Worm (Caenorhabditis elegans) whole organism, L4 larva: ENCODE measurements around the gene clec-222.

ENCODE experiments used
- F37D6.2 ChIP-seq: sonication (generic microtip); optimal IDR thresholded peaks from 2 replicates; lab custom pipeline; 2016; ENCODE audit warnings: mild to moderate bottlenecking, missing genetic modification characterization, missing compliant biosample characterization
- R02D3.7 ChIP-seq: fragments of 150-350 bp; sonication (generic microtip); optimal IDR thresholded peaks from 3 replicates; lab custom pipeline; 2014; ENCODE audit warnings: missing biosample characterization, missing genetic modification characterization
- aha-1 ChIP-seq: fragments of 150-350 bp; peaks from one replicate; lab custom pipeline; 2014; ENCODE audit warnings: missing biosample characterization, missing genetic modification characterization
- ama-1 ChIP-seq: fragments of 150-350 bp; optimal IDR thresholded peaks from 2 replicates; lab custom pipeline; 2014; ENCODE audit warnings: inconsistent platforms, mixed read lengths
- ceh-28 ChIP-seq: fragments of 150-350 bp; optimal IDR thresholded peaks from 2 replicates; lab custom pipeline; 2014; ENCODE audit warnings: missing biosample characterization, missing genetic modification reagents, missing genetic modification characterization
- ceh-32 ChIP-seq: sonication (generic microtip); optimal IDR thresholded peaks from 2 replicates; lab custom pipeline; 2016; ENCODE audit warnings: mild to moderate bottlenecking, missing genetic modification characterization, missing compliant biosample characterization; ENCODE audit not compliant: poor library complexity
- ceh-44 ChIP-seq: fragments of 200-800 bp; sonication (Bioruptor generic); IDR thresholded peaks from 2 replicates; pipeline ENCODE4 v1.3.6; 2022; ENCODE audit warnings: missing genetic modification reagents, missing genetic modification characterization, missing compliant biosample characterization
- ces-1 ChIP-seq: fragments of 150-350 bp; sonication (generic microtip); optimal IDR thresholded peaks from 4 replicates; lab custom pipeline; 2014; ENCODE audit warnings: missing biosample characterization, missing genetic modification reagents, missing genetic modification characterization
- daf-19 ChIP-seq: fragments of 200-800 bp; sonication (Bioruptor generic); conservative IDR thresholded peaks from 2 replicates; pipeline ENCODE4 v1.3.6; 2022; ENCODE audit warnings: missing genetic modification characterization, missing compliant biosample characterization
- dmd-6 ChIP-seq: fragments of 200-800 bp; sonication (Bioruptor generic); IDR thresholded peaks from 2 replicates; pipeline ENCODE4 v1.3.6; 2022; ENCODE audit warnings: missing genetic modification reagents, missing genetic modification characterization, missing compliant biosample characterization
- dmd-8 ChIP-seq: fragments of 200-800 bp; sonication (Bioruptor generic); IDR thresholded peaks from 2 replicates; pipeline ENCODE4 v1.3.6; 2022; ENCODE audit warnings: missing genetic modification characterization, missing compliant biosample characterization
- egl-27 ChIP-seq: sonication (generic microtip); optimal IDR thresholded peaks from 3 replicates; lab custom pipeline; 2017; ENCODE audit warnings: missing biosample characterization, missing genetic modification reagents, missing genetic modification characterization
- egl-43 ChIP-seq: fragments of 200-800 bp; sonication (Bioruptor generic); IDR thresholded peaks from 2 replicates; pipeline ENCODE4 v1.3.6; 2022; ENCODE audit warnings: missing genetic modification reagents, missing genetic modification characterization, missing compliant biosample characterization
- fkh-10 ChIP-seq: fragments of 150-350 bp; optimal IDR thresholded peaks from 2 replicates; lab custom pipeline; 2014; ENCODE audit warnings: missing biosample characterization, missing genetic modification reagents, missing genetic modification characterization
- fos-1 ChIP-seq: fragments of 150-350 bp; optimal IDR thresholded peaks from 2 replicates; lab custom pipeline; 2014; ENCODE audit warnings: missing biosample characterization, missing genetic modification characterization
- gei-8 ChIP-seq: fragments of 200-800 bp; sonication (Bioruptor generic); optimal IDR thresholded peaks from 2 replicates; lab custom pipeline; 2018; ENCODE audit warnings: mild to moderate bottlenecking, missing genetic modification characterization, missing compliant biosample characterization
- hif-1 ChIP-seq, 2 experiments: sonication (generic microtip); optimal IDR thresholded peaks; 2 replicates each; lab custom pipeline; 2016 to 2017; ENCODE audit warnings: missing compliant biosample characterization in 2 of 2, missing genetic modification characterization in 2 of 2, missing genetic modification reagents in 2 of 2, missing genotype in 2 of 2, mild to moderate bottlenecking in 1 of 2
- hmg-1.1 ChIP-seq: fragments of 200-800 bp; sonication (Bioruptor generic); IDR thresholded peaks from 2 replicates; pipeline ENCODE4 v1.3.6; 2022; ENCODE audit warnings: missing genetic modification reagents, missing genetic modification characterization, missing compliant biosample characterization
- lin-13 ChIP-seq: fragments of 150-350 bp; optimal IDR thresholded peaks from 2 replicates; lab custom pipeline; 2014; ENCODE audit warnings: missing biosample characterization, missing genetic modification reagents, missing genetic modification characterization
- lin-38 ChIP-seq: fragments of 200-800 bp; sonication (Bioruptor generic); IDR thresholded peaks from 2 replicates; pipeline ENCODE4 v1.3.6; 2022; ENCODE audit warnings: missing genetic modification reagents, missing genetic modification characterization, missing compliant biosample characterization
- lir-3 ChIP-seq: sonication (generic microtip); optimal IDR thresholded peaks from 2 replicates; lab custom pipeline; 2016; ENCODE audit warnings: mild to moderate bottlenecking, missing genetic modification characterization, missing compliant biosample characterization
- mep-1 ChIP-seq: fragments of 150-350 bp; sonication (generic microtip); optimal IDR thresholded peaks from 3 replicates; lab custom pipeline; 2014; ENCODE audit warnings: missing biosample characterization, missing genetic modification characterization
- mxl-3 ChIP-seq: fragments of 200-800 bp; sonication (Bioruptor generic); optimal IDR thresholded peaks from 2 replicates; lab custom pipeline; 2018; ENCODE audit warnings: mild to moderate bottlenecking, missing genetic modification characterization, missing compliant biosample characterization
- nhr-10 ChIP-seq: fragments of 150-350 bp; optimal IDR thresholded peaks from 2 replicates; lab custom pipeline; 2014; ENCODE audit warnings: missing biosample characterization, missing genetic modification characterization
- nhr-11 ChIP-seq: fragments of 150-350 bp; optimal IDR thresholded peaks from 2 replicates; lab custom pipeline; 2014; ENCODE audit warnings: missing biosample characterization, missing genetic modification characterization
- nhr-111 ChIP-seq: fragments of 200-800 bp; sonication (Bioruptor generic); optimal IDR thresholded peaks from 2 replicates; lab custom pipeline; 2018; ENCODE audit warnings: mild to moderate bottlenecking, missing genetic modification characterization, missing compliant biosample characterization
- nhr-28 ChIP-seq: fragments of 150-350 bp; optimal IDR thresholded peaks from 2 replicates; lab custom pipeline; 2014; ENCODE audit warnings: missing biosample characterization, missing genetic modification characterization
- nhr-48 ChIP-seq: sonication (generic microtip); optimal IDR thresholded peaks from 2 replicates; lab custom pipeline; 2016; ENCODE audit warnings: mild to moderate bottlenecking, missing genetic modification characterization, missing compliant biosample characterization
- nhr-6 ChIP-seq: fragments of 150-350 bp; optimal IDR thresholded peaks from 2 replicates; lab custom pipeline; 2014; ENCODE audit warnings: missing biosample characterization, missing genetic modification characterization
- php-3 ChIP-seq: fragments of 200-800 bp; sonication (Bioruptor generic); IDR thresholded peaks from 2 replicates; pipeline ENCODE4 v1.3.6; 2022; ENCODE audit warnings: missing genetic modification reagents, missing genetic modification characterization, missing compliant biosample characterization
- rbr-2 ChIP-seq: sonication (generic microtip); optimal IDR thresholded peaks from 2 replicates; lab custom pipeline; 2016; ENCODE audit warnings: missing genotype, missing genetic modification characterization, missing compliant biosample characterization
- set-16 ChIP-seq: fragments of 200-800 bp; sonication (Bioruptor generic); IDR thresholded peaks from 2 replicates; pipeline ENCODE4 v1.3.6; 2022; ENCODE audit warnings: missing genetic modification reagents, missing genetic modification characterization, missing compliant biosample characterization
- skn-1 ChIP-seq: fragments of 150-350 bp; optimal IDR thresholded peaks from 2 replicates; lab custom pipeline; 2014; ENCODE audit warnings: missing biosample characterization, missing genetic modification characterization
- snpc-4 ChIP-seq: fragments of 150-350 bp; optimal IDR thresholded peaks from 2 replicates; lab custom pipeline; 2014; ENCODE audit warnings: missing biosample characterization, missing genetic modification characterization
- unc-130 ChIP-seq: sonication (generic microtip); optimal IDR thresholded peaks from 2 replicates; lab custom pipeline; 2016; ENCODE audit warnings: missing genetic modification reagents, missing genetic modification characterization, missing compliant biosample characterization
- unc-39 ChIP-seq: sonication (generic microtip); optimal IDR thresholded peaks from 2 replicates; lab custom pipeline; 2017; ENCODE audit warnings: missing biosample characterization, missing genetic modification characterization
- unc-62 ChIP-seq, 3 experiments: fragments of 150-350 bp in 1 of 3; sonication (generic microtip); optimal IDR thresholded peaks in 2 of 3; peaks in 1 of 3; 1 replicate in 1 of 3; 2 replicates in 2 of 3; lab custom pipeline; 2014 to 2017; ENCODE audit warnings: missing biosample characterization in 3 of 3, missing genetic modification characterization in 3 of 3, missing genetic modification reagents in 3 of 3, missing genotype in 1 of 3
- vab-7 ChIP-seq: fragments of 200-800 bp; sonication (Bioruptor generic); IDR thresholded peaks from 2 replicates; pipeline ENCODE4 v1.3.6; 2022; ENCODE audit warnings: missing genetic modification reagents, missing genetic modification characterization, missing compliant biosample characterization
- zag-1 ChIP-seq: fragments of 150-350 bp; optimal IDR thresholded peaks from 2 replicates; lab custom pipeline; 2014; ENCODE audit warnings: missing biosample characterization, missing genetic modification characterization

Gene clec-222

ce11 chrV:11314025-11314880 is 43.1 kb downstream of the clec-222 start (continued):
- TF ChIP-seq ceh-44 (GFP tag; lab: Robert Waterston, UW): peak; percentile 98
- peak; percentile 79 for TF ChIP-seq nhr-48 (tag; lab: Kevin White, UChicago)
- TF ChIP-seq skn-1: no peak
- peak in 1 of 2 experiments; percentile 82 for TF ChIP-seq hif-1 (tag; optimal IDR thresholded peaks at IDR 0.05; lab: Kevin White, UChicago)
- no peak for TF ChIP-seq fos-1
- no peak for TF ChIP-seq ceh-28
- TF ChIP-seq nhr-11 (tag; lab: Kevin White, UChicago): peak; percentile 57
- peak; percentile 84 for TF ChIP-seq nhr-6
- TF ChIP-seq lin-38 (GFP tag; lab: Robert Waterston, UW): peak; percentile 92
- peak; percentile 54 for TF ChIP-seq ceh-32 (tag; lab: Kevin White, UChicago)
- TF ChIP-seq egl-43 (GFP tag; lab: Robert Waterston, UW): peak; percentile 100
- TF ChIP-seq dmd-6 (GFP tag; lab: Robert Waterston, UW): peak; percentile 89
- TF ChIP-seq snpc-4 (tag; lab: Kevin White, UChicago): no peak
- peak; percentile 78 for TF ChIP-seq nhr-28 (tag; lab: Kevin White, UChicago)
- TF ChIP-seq unc-39: no peak
- peak; percentile 98 for TF ChIP-seq daf-19 (GFP tag; lab: Robert Waterston, UW)
- no peak for TF ChIP-seq fkh-10 (GFP tag; lab: Kevin White, UChicago)
- TF ChIP-seq gei-8 (GFP tag; lab: Kevin White, UChicago): peak; percentile 99
- peak; percentile 76 for TF ChIP-seq nhr-10 (tag; lab: Kevin White, UChicago)
- peak in 1 of 2 experiments; percentile 84 for TF ChIP-seq unc-62 (GFP tag; optimal IDR thresholded peaks at IDR 0.05 in 1 of 2; lab: Kevin White, UChicago)
- TF ChIP-seq unc-62 (tag; optimal IDR thresholded peaks at IDR 0.05; lab: Kevin White, UChicago): peak; percentile 65
- TF ChIP-seq egl-27 (tag; lab: Kevin White, UChicago): no peak
- peak; percentile 98 for TF ChIP-seq nhr-111 (GFP tag; lab: Kevin White, UChicago)
- TF ChIP-seq rbr-2 (tag; lab: Kevin White, UChicago): peak; percentile 90
- TF ChIP-seq vab-7 (GFP tag; lab: Robert Waterston, UW): peak; percentile 98
- peak; percentile 93 for TF ChIP-seq hmg-1.1 (GFP tag; lab: Robert Waterston, UW)

DNA sequence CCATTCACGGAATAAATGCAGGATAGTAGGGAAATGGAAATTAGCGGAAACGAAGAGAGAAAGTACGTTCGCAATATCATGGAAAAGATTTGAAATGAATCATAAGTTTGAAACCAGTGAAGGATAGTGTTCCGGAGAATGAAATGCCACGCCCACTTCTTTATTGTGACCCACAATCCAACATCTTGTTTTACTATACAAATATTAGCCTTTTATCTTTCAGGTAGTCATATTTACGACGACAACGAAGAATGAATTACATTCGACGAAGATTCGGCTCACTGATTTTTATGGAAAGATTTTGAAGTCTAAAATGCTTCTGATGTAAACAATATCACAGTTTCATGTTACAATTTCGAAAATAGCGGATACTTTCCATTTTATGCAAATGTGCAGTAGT is 45.6 kb downstream of the clec-222 start, which contains the start of gene cutl-18:
Gene cutl-18, minus strand, starts transcription at position 101 of the 400 bp plus-strand sequence.
- TF ChIP-seq php-3 (no peak), R02D3.7 (no peak), aha-1 (tag; lab: Kevin White, UChicago) (peak; percentile 13), hmg-1.1 (GFP tag; lab: Robert Waterston, UW) (no peak), gei-8 (GFP tag; lab: Kevin White, UChicago) (no peak), lir-3 (no peak), F37D6.2 (tag; lab: Kevin White, UChicago) (no peak), mxl-3 (GFP tag; lab: Kevin White, UChicago) (no peak)

ce11 chrV:11320860-11321259 is 49.7 kb downstream of the clec-222 start:
- TF ChIP-seq hif-1 (tag; optimal IDR thresholded peaks at IDR 0.05; lab: Kevin White, UChicago) (no peak), set-16 (GFP tag; lab: Robert Waterston, UW) (no peak), unc-62 (GFP tag; optimal IDR thresholded peaks at IDR 0.05 in 1 of 2; lab: Kevin White, UChicago) (peak in 1 of 2 experiments; percentile 8), unc-62 (tag; optimal IDR thresholded peaks at IDR 0.05; lab: Kevin White, UChicago) (no peak), ama-1 (lab: Kevin White, UChicago) (no peak), F37D6.2 (tag; lab: Kevin White, UChicago) (no peak), unc-130 (no peak), mep-1 (tag; lab: Kevin White, UChicago) (no peak), zag-1 (tag; lab: Kevin White, UChicago) (no peak), egl-43 (GFP tag; lab: Robert Waterston, UW) (no peak), snpc-4 (tag; lab: Kevin White, UChicago) (no peak), lin-13 (GFP tag; lab: Kevin White, UChicago) (no peak), aha-1 (tag; lab: Kevin White, UChicago) (peak; percentile 72), ces-1 (GFP tag; lab: Kevin White, UChicago) (no peak), lin-38 (GFP tag; lab: Robert Waterston, UW) (no peak), dmd-8 (GFP tag; lab: Robert Waterston, UW) (no peak)
